Worm (Caenorhabditis elegans) whole organism, young adult: ENCODE measurements around the gene C55C3.7.

ENCODE experiments used
- dpl-1 ChIP-seq: fragments of 150-350 bp; optimal IDR thresholded peaks from 2 replicates; lab custom pipeline; 2014; ENCODE audit warnings: missing biosample characterization, missing genetic modification reagents, missing genetic modification characterization
- ekl-4 ChIP-seq: fragments of 200-800 bp; sonication (Bioruptor generic); IDR thresholded peaks from 2 replicates; pipeline ENCODE4 v1.3.6; 2022; ENCODE audit warnings: missing genetic modification reagents, missing genetic modification characterization, missing compliant biosample characterization

DNA sequence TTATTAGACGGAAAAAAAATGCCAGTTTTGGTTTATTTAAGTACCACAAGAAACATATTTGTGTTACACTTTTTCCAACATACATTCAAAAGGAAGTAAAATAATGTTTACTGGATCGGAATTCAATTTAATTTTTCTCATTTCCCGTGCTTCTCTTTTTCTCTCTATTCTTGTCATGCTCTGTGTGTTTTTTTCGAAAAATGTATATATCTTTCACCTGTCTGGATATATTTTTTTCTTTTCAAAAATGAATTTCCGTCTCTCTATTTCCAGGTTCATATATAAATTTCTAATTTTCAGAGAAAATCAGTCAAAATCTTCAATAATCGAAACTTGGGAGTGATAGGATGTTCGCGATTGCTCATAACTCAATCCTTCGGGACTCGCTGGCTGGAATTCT lies 42.9 kb upstream of the C55C3.7 start, which contains the start of gene H35B03.1:
- no peak for TF ChIP-seq ekl-4
- TF ChIP-seq dpl-1 (GFP tag; lab: Kevin White, UChicago) = no peak
